Worm (Caenorhabditis elegans): ENCODE results near the gene VB0395L.1.

DNA sequence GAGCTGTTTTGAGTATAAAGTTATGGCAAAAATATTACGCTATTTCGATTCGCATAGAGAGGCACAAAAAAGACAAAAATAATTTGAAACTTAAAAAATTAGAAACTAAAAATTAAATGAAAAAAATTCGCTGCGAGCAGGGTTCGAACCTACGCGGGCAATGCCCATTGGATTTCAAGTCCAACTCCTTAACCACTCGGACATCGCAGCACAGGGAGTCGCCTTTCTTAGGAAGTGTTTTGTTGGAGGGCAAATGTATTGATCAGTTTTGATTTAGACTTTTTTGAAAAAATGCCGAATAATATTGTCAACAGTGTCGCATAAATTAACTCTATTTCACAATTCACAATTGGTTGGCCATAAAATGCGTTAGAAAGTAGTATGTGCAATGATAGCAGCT, 25.7 kb upstream of the VB0395L.1 start:
- no peak for TF ChIP-seq nhr-76 (tag; optimal IDR thresholded peaks at IDR 0.05)
- TF ChIP-seq nhr-25 (tag; optimal IDR thresholded peaks at IDR 0.05; ENCODE audit: borderline replicate concordance, insufficient read depth): no peak
- no peak for TF ChIP-seq nhr-111 (GFP tag; optimal IDR thresholded peaks at IDR 0.05)
- no peak for TF ChIP-seq ceh-62 (tag; optimal IDR thresholded peaks at IDR 0.05)
- no peak for TF ChIP-seq hif-1 (tag; optimal IDR thresholded peaks at IDR 0.05)
- no peak for TF ChIP-seq F49E8.2 (tag; optimal IDR thresholded peaks at IDR 0.05; ENCODE audit: borderline replicate concordance)
- no peak for TF ChIP-seq nhr-48 (tag; optimal IDR thresholded peaks at IDR 0.05)
- TF ChIP-seq mep-1 (tag; optimal IDR thresholded peaks at IDR 0.05): no peak
- TF ChIP-seq daf-19 (GFP tag; conservative IDR thresholded peaks at IDR 0.05): no peak
- TF ChIP-seq egl-27 (tag; optimal IDR thresholded peaks at IDR 0.05): no peak
- TF ChIP-seq nhr-77 (tag; optimal IDR thresholded peaks at IDR 0.05): no peak
